Worm (Caenorhabditis elegans): ENCODE measurements around the gene C54E4.12.

DNA sequence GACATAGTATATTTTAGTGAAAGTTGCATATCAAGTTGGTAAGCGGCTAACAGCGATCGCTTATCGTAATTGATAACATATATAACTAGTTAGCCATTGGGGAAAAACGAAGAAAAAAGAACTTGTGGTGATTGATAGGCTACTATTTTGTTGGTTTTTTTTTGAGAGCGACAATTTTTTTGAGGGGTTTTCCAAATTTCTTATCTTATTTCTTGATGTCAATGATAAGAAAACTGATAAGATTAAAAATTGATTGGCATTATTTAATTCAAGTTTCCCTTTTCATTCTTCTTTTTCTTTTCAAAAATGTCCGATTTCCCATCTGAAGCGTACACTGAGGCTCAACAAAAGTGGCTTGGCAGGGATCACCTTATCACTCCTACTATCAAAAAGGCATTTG, 9.7 kb downstream of the C54E4.12 start, which contains the start of gene prmt-6:
- no peak for TF ChIP-seq nhr-10 (tag; optimal IDR thresholded peaks at IDR 0.05)
- TF ChIP-seq R02D3.7 (tag; optimal IDR thresholded peaks at IDR 0.05): no peak
- TF ChIP-seq unc-55 (GFP tag; optimal IDR thresholded peaks at IDR 0.05): no peak
- TF ChIP-seq snpc-4 (tag; optimal IDR thresholded peaks at IDR 0.05): no peak
- no peak for TF ChIP-seq nhr-11 (tag; optimal IDR thresholded peaks at IDR 0.05)
- no peak for TF ChIP-seq ztf-4 (tag; optimal IDR thresholded peaks at IDR 0.05)
- TF ChIP-seq unc-39 (tag; optimal IDR thresholded peaks at IDR 0.05): no peak
- no peak for TF ChIP-seq sem-4 (tag; optimal IDR thresholded peaks at IDR 0.05)
- no peak for TF ChIP-seq mab-5 (tag; optimal IDR thresholded peaks at IDR 0.05)
- TF ChIP-seq sma-3 (GFP tag; optimal IDR thresholded peaks at IDR 0.05): no peak
- no peak for TF ChIP-seq lsy-2 (tag; optimal IDR thresholded peaks at IDR 0.05)
- no peak for TF ChIP-seq nhr-77 (tag; optimal IDR thresholded peaks at IDR 0.05)
- no peak for TF ChIP-seq ceh-82 (tag; optimal IDR thresholded peaks at IDR 0.05)
- TF ChIP-seq F13H6.1 (tag; optimal IDR thresholded peaks at IDR 0.05): no peak
